Fruit fly (Drosophila melanogaster) whole organism, embryonic: ENCODE results near the gene CG6830.

Source experiments
- Antp ChIP-seq: fragments of 200-800 bp; sonication (Bioruptor generic); optimal IDR thresholded peaks from 3 replicates; lab custom pipeline; 2016; ENCODE audit warnings: missing biosample characterization, missing genetic modification characterization
- BEAF-32 ChIP-seq: fragments of 200-800 bp; sonication (Bioruptor generic); optimal IDR thresholded peaks from 3 replicates; lab custom pipeline; 2017; ENCODE audit warnings: missing biosample characterization, missing genetic modification characterization, mild to moderate bottlenecking, moderate library complexity, missing genetic modification reagents
- Blimp-1 ChIP-seq: fragments of 200-800 bp; sonication (Bioruptor generic); optimal IDR thresholded peaks from 3 replicates; lab custom pipeline; 2018; ENCODE audit warnings: missing biosample characterization, missing genetic modification characterization, mild to moderate bottlenecking, moderate library complexity, missing genetic modification reagents
- CG10267 ChIP-seq: fragments of 200-800 bp; sonication (Bioruptor generic); optimal IDR thresholded peaks from 2 replicates; lab custom pipeline; 2018; ENCODE audit warnings: missing biosample characterization, mild to moderate bottlenecking, missing genetic modification characterization, moderate library complexity
- CG10543 ChIP-seq: fragments of 200-800 bp; sonication (Bioruptor generic); optimal IDR thresholded peaks from 3 replicates; lab custom pipeline; 2017; ENCODE audit warnings: missing biosample characterization, mild to moderate bottlenecking, missing genetic modification characterization, moderate library complexity
- CG11504 ChIP-seq: fragments of 200-800 bp; sonication (Bioruptor generic); optimal IDR thresholded peaks from 3 replicates; lab custom pipeline; 2019; ENCODE audit warnings: missing biosample characterization, mild to moderate bottlenecking, missing genetic modification characterization, moderate library complexity
- CG17328 ChIP-seq: fragments of 200-800 bp; sonication (Bioruptor generic); IDR thresholded peaks from 2 replicates; pipeline ENCODE4 v1.3.6; 2022; ENCODE audit warnings: missing biosample characterization, missing genetic modification characterization
- CG17802 ChIP-seq: fragments of 200-800 bp; sonication (Bioruptor generic); optimal IDR thresholded peaks from 2 replicates; lab custom pipeline; 2018; ENCODE audit warnings: missing biosample characterization, mild to moderate bottlenecking, missing genetic modification characterization, moderate library complexity
- CG17912 ChIP-seq: fragments of 200-800 bp; sonication (Bioruptor generic); optimal IDR thresholded peaks from 2 replicates; lab custom pipeline; 2018; ENCODE audit warnings: missing biosample characterization, mild to moderate bottlenecking, missing genetic modification characterization
- CG18619 ChIP-seq: fragments of 200-800 bp; sonication (Bioruptor generic); optimal IDR thresholded peaks from 3 replicates; lab custom pipeline; 2017; ENCODE audit warnings: missing biosample characterization, mild to moderate bottlenecking, missing genetic modification characterization
- CG2120 ChIP-seq: fragments of 200-800 bp; sonication (Bioruptor generic); optimal IDR thresholded peaks from 3 replicates; lab custom pipeline; 2016; ENCODE audit warnings: missing biosample characterization, missing genetic modification characterization
- CG30403 ChIP-seq: fragments of 200-800 bp; sonication (Bioruptor generic); optimal IDR thresholded peaks from 3 replicates; lab custom pipeline; 2016; ENCODE audit warnings: missing biosample characterization, missing genetic modification characterization
- CG31365 ChIP-seq: fragments of 200-800 bp; sonication (Bioruptor generic); optimal IDR thresholded peaks from 2 replicates; lab custom pipeline; 2018; ENCODE audit warnings: missing biosample characterization, mild to moderate bottlenecking, missing genetic modification characterization
- CG3281 ChIP-seq: fragments of 200-800 bp; sonication (Bioruptor generic); optimal IDR thresholded peaks from 3 replicates; lab custom pipeline; 2017; ENCODE audit warnings: missing biosample characterization, mild to moderate bottlenecking, missing genetic modification characterization
- CG33557 ChIP-seq: fragments of 200-800 bp; sonication (Bioruptor generic); optimal IDR thresholded peaks from 2 replicates; lab custom pipeline; 2019; ENCODE audit warnings: missing biosample characterization, mild to moderate bottlenecking, missing genetic modification characterization, moderate library complexity
- CG34422 ChIP-seq: fragments of 200-800 bp; sonication (Bioruptor generic); IDR thresholded peaks from 3 replicates; pipeline ENCODE4 v1.3.6; 2022; ENCODE audit warnings: missing biosample characterization, missing genetic modification characterization
- CG4328 ChIP-seq: fragments of 200-800 bp; sonication (Bioruptor generic); optimal IDR thresholded peaks from 3 replicates; lab custom pipeline; 2017; ENCODE audit warnings: missing biosample characterization, missing genetic modification reagents, missing genetic modification characterization
- CG5180 ChIP-seq: fragments of 200-800 bp; sonication (Bioruptor generic); optimal IDR thresholded peaks from 3 replicates; lab custom pipeline; 2017; ENCODE audit warnings: missing biosample characterization, missing genetic modification characterization, mild to moderate bottlenecking, moderate library complexity, missing genetic modification reagents
- CG6272 ChIP-seq: fragments of 200-800 bp; sonication (Bioruptor generic); IDR thresholded peaks from 2 replicates; pipeline ENCODE4 v1.3.6; 2022; ENCODE audit warnings: missing biosample characterization, missing genetic modification characterization
- CG6791 ChIP-seq: fragments of 200-800 bp; sonication (Bioruptor generic); IDR thresholded peaks from 3 replicates; pipeline ENCODE4 v1.3.6; 2022; ENCODE audit warnings: missing biosample characterization, missing genetic modification characterization; ENCODE audit not compliant: partially characterized antibody
- CG6813 ChIP-seq: fragments of 200-800 bp; sonication (Bioruptor generic); optimal IDR thresholded peaks from 2 replicates; lab custom pipeline; 2017; ENCODE audit warnings: missing biosample characterization, missing genetic modification characterization, mild to moderate bottlenecking, moderate library complexity, missing genetic modification reagents
- CG8359 ChIP-seq: fragments of 200-800 bp; sonication (Bioruptor generic); optimal IDR thresholded peaks from 2 replicates; lab custom pipeline; 2017; ENCODE audit warnings: missing biosample characterization, mild to moderate bottlenecking, missing genetic modification characterization, borderline replicate concordance
- Dll ChIP-seq: fragments of 200-800 bp; sonication (Bioruptor generic); IDR thresholded peaks from 4 replicates; pipeline ENCODE4 v1.3.6; 2022; ENCODE audit warnings: missing biosample characterization, missing genetic modification characterization; ENCODE audit not compliant: partially characterized antibody
- Gug ChIP-seq: fragments of 200-800 bp; sonication (Bioruptor generic); IDR thresholded peaks from 4 replicates; pipeline ENCODE4 v1.3.6; 2022; ENCODE audit warnings: missing biosample characterization, missing genetic modification characterization
- Hand ChIP-seq: fragments of 200-800 bp; sonication (Bioruptor generic); optimal IDR thresholded peaks from 2 replicates; lab custom pipeline; 2017; ENCODE audit warnings: mild to moderate bottlenecking, missing biosample characterization, missing genetic modification reagents, missing genetic modification characterization
- Hr3 ChIP-seq: fragments of 200-800 bp; sonication (Bioruptor generic); optimal IDR thresholded peaks from 3 replicates; lab custom pipeline; 2016; ENCODE audit warnings: missing biosample characterization, missing genetic modification characterization
- Lpt ChIP-seq: fragments of >200 bp; optimal IDR thresholded peaks from 2 replicates; lab custom pipeline; 2018; ENCODE audit warnings: missing biosample characterization, missing genetic modification characterization
- Pdp1 ChIP-seq, 2 experiments: fragments of 200-800 bp; sonication (Bioruptor generic); optimal IDR thresholded peaks; 3 replicates each; lab custom pipeline; 2016; ENCODE audit warnings: missing biosample characterization in 2 of 2, missing genetic modification characterization in 2 of 2, mild to moderate bottlenecking in 1 of 2, moderate library complexity in 1 of 2
- croc ChIP-seq: fragments of 200-800 bp; sonication (Bioruptor generic); conservative IDR thresholded peaks from 3 replicates; pipeline ENCODE4 v1.3.6; 2022; ENCODE audit warnings: missing biosample characterization, missing genetic modification characterization
- crp ChIP-seq, 2 experiments: fragments of 200-800 bp; sonication (Bioruptor generic); optimal IDR thresholded peaks; 2 replicates in 1 of 2; 3 replicates in 1 of 2; lab custom pipeline; 2017; ENCODE audit warnings: missing biosample characterization in 2 of 2, missing genetic modification characterization in 2 of 2, mild to moderate bottlenecking in 1 of 2, moderate library complexity in 1 of 2
- dpn ChIP-seq, 2 experiments: fragments of 200-800 bp; sonication (Bioruptor generic); optimal IDR thresholded peaks; 3 replicates each; lab custom pipeline; 2016; ENCODE audit warnings: missing biosample characterization in 2 of 2, missing genetic modification characterization in 2 of 2
- ems ChIP-seq: fragments of 200-800 bp; sonication (Bioruptor generic); optimal IDR thresholded peaks from 3 replicates; lab custom pipeline; 2016; ENCODE audit warnings: missing biosample characterization, missing genetic modification characterization
- eve ChIP-seq, 2 experiments: fragments of >200 bp; optimal IDR thresholded peaks; 2 replicates each; lab custom pipeline; 2017; ENCODE audit warnings: missing biosample characterization in 2 of 2, missing genetic modification characterization in 2 of 2
- gfzf ChIP-seq: fragments of 200-800 bp; sonication (Bioruptor generic); optimal IDR thresholded peaks from 2 replicates; lab custom pipeline; 2016; ENCODE audit warnings: missing biosample characterization, mild to moderate bottlenecking, missing genetic modification characterization, moderate library complexity
- her ChIP-seq: fragments of 200-800 bp; sonication (Bioruptor generic); optimal IDR thresholded peaks from 2 replicates; lab custom pipeline; 2016; ENCODE audit warnings: missing biosample characterization, missing genetic modification characterization
- ind ChIP-seq: fragments of 200-800 bp; sonication (Bioruptor generic); optimal IDR thresholded peaks from 3 replicates; lab custom pipeline; 2016; ENCODE audit warnings: missing biosample characterization, missing genetic modification characterization
- insv ChIP-seq, 2 experiments: fragments of 200-800 bp; sonication (Bioruptor generic); optimal IDR thresholded peaks; 3 replicates each; lab custom pipeline; 2016 to 2018; ENCODE audit warnings: missing biosample characterization in 2 of 2, missing genetic modification characterization in 2 of 2
- maf-S ChIP-seq: fragments of 200-800 bp; sonication (Bioruptor generic); optimal IDR thresholded peaks from 2 replicates; lab custom pipeline; 2016; ENCODE audit warnings: missing biosample characterization, missing genetic modification characterization
- onecut ChIP-seq: fragments of 200-800 bp; sonication (Bioruptor generic); IDR thresholded peaks from 2 replicates; pipeline ENCODE4 v1.3.6; 2022; ENCODE audit warnings: missing biosample characterization, missing genetic modification characterization
- otp ChIP-seq: fragments of 200-800 bp; sonication (Bioruptor generic); IDR thresholded peaks from 3 replicates; pipeline ENCODE4, ENCODE4 v1.3.6; 2022; ENCODE audit warnings: missing biosample characterization, missing genetic modification characterization
- pfk ChIP-seq: fragments of 200-800 bp; sonication (Bioruptor generic); optimal IDR thresholded peaks from 2 replicates; lab custom pipeline; 2018; ENCODE audit warnings: missing biosample characterization, mild to moderate bottlenecking, missing genetic modification characterization, moderate library complexity
- pita ChIP-seq: fragments of 200-800 bp; sonication (Bioruptor generic); optimal IDR thresholded peaks from 2 replicates; lab custom pipeline; 2017; ENCODE audit warnings: missing biosample characterization, mild to moderate bottlenecking, missing genetic modification characterization
- pros ChIP-seq: fragments of 200-800 bp; sonication (Bioruptor generic); optimal IDR thresholded peaks from 3 replicates; lab custom pipeline; 2019; ENCODE audit warnings: missing biosample characterization, mild to moderate bottlenecking, missing genetic modification characterization, moderate library complexity
- schlank ChIP-seq: fragments of 200-800 bp; sonication (Bioruptor generic); optimal IDR thresholded peaks from 2 replicates; lab custom pipeline; 2018; ENCODE audit warnings: missing biosample characterization, mild to moderate bottlenecking, missing genetic modification characterization
- stc ChIP-seq: fragments of 200-800 bp; sonication (Bioruptor generic); IDR thresholded peaks from 2 replicates; pipeline ENCODE4 v1.3.6; 2022; ENCODE audit warnings: missing biosample characterization, missing genetic modification characterization
- sug ChIP-seq: fragments of 200-800 bp; optimal IDR thresholded peaks from 2 replicates; lab custom pipeline; 2019; ENCODE audit warnings: missing biosample characterization, mild to moderate bottlenecking, missing genetic modification characterization, moderate library complexity
- tin ChIP-seq: fragments of 200-800 bp; sonication (Bioruptor generic); optimal IDR thresholded peaks from 3 replicates; lab custom pipeline; 2016; ENCODE audit warnings: missing biosample characterization, missing genetic modification characterization
- z ChIP-seq: fragments of 200-800 bp; sonication (Bioruptor generic); IDR thresholded peaks from 3 replicates; pipeline ENCODE4 v1.3.6; 2022; ENCODE audit warnings: missing biosample characterization, missing genetic modification characterization
- zen ChIP-seq: fragments of 200-800 bp; sonication (Bioruptor generic); optimal IDR thresholded peaks from 3 replicates; lab custom pipeline; 2018; ENCODE audit warnings: missing biosample characterization, mild to moderate bottlenecking, missing genetic modification characterization, moderate library complexity
- zfh1 ChIP-seq: fragments of 200-800 bp; sonication (Bioruptor generic); IDR thresholded peaks from 3 replicates; pipeline ENCODE4 v1.3.6; 2022; ENCODE audit warnings: missing biosample characterization, missing genetic modification characterization

CG6830 gene

DNA sequence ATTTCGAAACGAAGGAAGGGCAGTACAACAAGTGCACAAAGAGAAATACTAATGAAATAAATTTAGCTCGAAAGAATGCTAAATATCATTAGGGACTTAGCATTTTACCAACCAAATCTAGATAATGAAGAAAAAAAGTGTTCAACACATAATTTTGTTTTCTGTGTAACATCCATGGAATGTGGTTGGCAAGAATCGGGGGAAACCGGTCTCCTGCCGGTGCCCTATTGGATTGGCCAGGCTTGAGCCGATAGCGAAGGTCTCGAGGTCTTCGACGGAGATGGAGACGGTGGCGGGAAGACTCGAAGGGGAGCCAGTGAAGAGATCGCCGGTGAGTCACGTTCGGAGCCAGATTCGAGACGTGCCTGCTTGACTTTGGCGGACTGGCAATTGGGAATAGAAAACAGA, 26.4 kb downstream of the CG6830 start (continued):
- TF ChIP-seq CG8359 = no peak
- no peak for TF ChIP-seq CG34422 (GFP tag; lab: Robert Waterston, UW)
- TF ChIP-seq maf-S (GFP tag; lab: Kevin White, UChicago) = no peak
- TF ChIP-seq insv (GFP tag; optimal IDR thresholded peaks at IDR 0.05; lab: Kevin White, UChicago) = no peak
- TF ChIP-seq Hr3 (GFP tag; lab: Kevin White, UChicago) = no peak
- no peak for TF ChIP-seq BEAF-32
- TF ChIP-seq stc (GFP tag; lab: Robert Waterston, UW) = no peak
- no peak for TF ChIP-seq CG6791 (GFP tag; lab: Robert Waterston, UW)
- TF ChIP-seq pita (GFP tag; lab: Kevin White, UChicago) = no peak
- TF ChIP-seq schlank (tag; lab: Kevin White, UChicago) = no peak
- no peak for TF ChIP-seq z (GFP tag; lab: Robert Waterston, UW)
- no peak for TF ChIP-seq Hand
- TF ChIP-seq otp = no peak
- peak; percentile 9 for TF ChIP-seq CG10543 (GFP tag; lab: Kevin White, UChicago)
- no peak for TF ChIP-seq CG6272 (GFP tag; lab: Robert Waterston, UW)
- TF ChIP-seq CG18619 = no peak
- peak; percentile 15 to 43 for TF ChIP-seq Pdp1 (GFP tag; optimal IDR thresholded peaks at IDR 0.05; lab: Kevin White, UChicago)
- peak; percentile 9 for TF ChIP-seq pros (GFP tag; lab: Kevin White, UChicago)
- peak; percentile 20 for TF ChIP-seq her (GFP tag; lab: Kevin White, UChicago)
- no peak for TF ChIP-seq tin (GFP tag; lab: Kevin White, UChicago)
- TF ChIP-seq CG4328 = no peak
- TF ChIP-seq gfzf = no peak
- TF ChIP-seq eve (GFP tag; optimal IDR thresholded peaks at IDR 0.05; lab: Kevin White, UChicago) = no peak
- peak; percentile 4 to 41 for TF ChIP-seq dpn (GFP tag; optimal IDR thresholded peaks at IDR 0.05; lab: Kevin White, UChicago)
- no peak for TF ChIP-seq pfk (GFP tag; lab: Kevin White, UChicago)
- TF ChIP-seq Lpt (GFP tag; lab: Kevin White, UChicago) = no peak
- peak; percentile 23 for TF ChIP-seq CG30403 (GFP tag; lab: Kevin White, UChicago)
- TF ChIP-seq CG17912 (GFP tag; lab: Kevin White, UChicago) = no peak
- TF ChIP-seq onecut (GFP tag; lab: Robert Waterston, UW) = no peak
- no peak for TF ChIP-seq crp (GFP tag; optimal IDR thresholded peaks at IDR 0.05; lab: Kevin White, UChicago)
- no peak for TF ChIP-seq CG5180 (GFP tag; lab: Kevin White, UChicago)
- no peak for TF ChIP-seq Dll (GFP tag; lab: Robert Waterston, UW)
- TF ChIP-seq CG11504 (tag; lab: Kevin White, UChicago) = peak; percentile 54
- TF ChIP-seq croc = no peak
- TF ChIP-seq ems = no peak
- TF ChIP-seq CG10267 (tag; lab: Kevin White, UChicago) = peak; percentile 16
- peak; percentile 60; the same call in 1 of the 3 replicates for TF ChIP-seq zfh1 (GFP tag; lab: Robert Waterston, UW)
- peak; percentile 75 for TF ChIP-seq CG2120 (GFP tag; lab: Kevin White, UChicago)
- TF ChIP-seq CG3281 (GFP tag; lab: Kevin White, UChicago) = peak; percentile 12
- TF ChIP-seq ind = peak; percentile 0
- no peak for TF ChIP-seq sug
- TF ChIP-seq CG17328 (GFP tag; lab: Robert Waterston, UW) = peak; percentile 55
- TF ChIP-seq Gug = no peak
- TF ChIP-seq CG17802 (tag; lab: Kevin White, UChicago) = no peak
- peak; percentile 46 for TF ChIP-seq Blimp-1 (GFP tag; lab: Kevin White, UChicago)
- TF ChIP-seq CG31365 (tag; lab: Kevin White, UChicago) = no peak
- TF ChIP-seq CG6813 (GFP tag; lab: Kevin White, UChicago) = no peak
- TF ChIP-seq Antp (GFP tag; lab: Kevin White, UChicago) = no peak
- no peak for TF ChIP-seq zen (tag; lab: Kevin White, UChicago)
- TF ChIP-seq CG33557 (GFP tag; lab: Kevin White, UChicago) = no peak
